Worm (Caenorhabditis elegans): ENCODE data around the gene Y54F10AM.11.
A peak's percentile ranks its signal among the peaks of the same experiment; 100 is the strongest.

The Y54F10AM.11 gene

ce11 chrIII:2551981-2552380 is 11.8 kb downstream of the Y54F10AM.11 start:
- TF ChIP-seq fkh-2 (tag; optimal IDR thresholded peaks at IDR 0.05), result no peak
- TF ChIP-seq snpc-4 (tag; optimal IDR thresholded peaks at IDR 0.05), result no peak
- no peak for TF ChIP-seq lsy-12 (tag; optimal IDR thresholded peaks at IDR 0.05)

- TF ChIP-seq nhr-25 (tag; optimal IDR thresholded peaks at IDR 0.05), result no peak
- no peak for TF ChIP-seq eor-1 (tag; optimal IDR thresholded peaks at IDR 0.05)
- TF ChIP-seq zag-1 (tag; optimal IDR thresholded peaks at IDR 0.05), result no peak
- TF ChIP-seq nhr-76 (tag; optimal IDR thresholded peaks at IDR 0.05), result no peak
- TF ChIP-seq ceh-82 (tag; optimal IDR thresholded peaks at IDR 0.05), result no peak
- no peak for TF ChIP-seq sea-2 (GFP tag; optimal IDR thresholded peaks at IDR 0.05)
Measured at ce11 chrIII:2549620-2550019, 14.2 kb downstream of the Y54F10AM.11 start, which contains the start of gene feh-1. TSS of gene feh-1 (plus strand) at chrIII:2549920.

DNA sequence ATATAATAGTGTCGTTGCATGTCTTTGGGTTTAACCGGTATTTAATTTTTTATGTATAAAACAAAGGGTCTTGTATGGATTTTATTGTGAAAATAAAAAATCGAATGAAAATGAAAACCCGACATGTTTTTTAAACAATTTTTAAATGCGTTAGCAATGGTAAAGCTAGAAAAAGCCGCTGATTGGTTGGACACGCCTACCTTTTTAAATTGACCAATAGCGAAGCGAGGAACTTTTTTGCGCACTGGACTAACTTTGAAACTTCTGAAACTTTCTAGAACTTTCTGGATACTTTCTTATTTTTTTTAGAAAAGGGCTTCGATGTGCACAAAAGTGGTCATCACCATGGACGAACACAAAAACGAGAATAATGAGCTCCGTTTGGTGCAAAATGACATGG is 17.5 kb downstream of the Y54F10AM.11 start:
- TF ChIP-seq nfya-1 (tag; optimal IDR thresholded peaks at IDR 0.05; ENCODE audit: insufficient read depth) (peak; percentile 77), zag-1 (tag; optimal IDR thresholded peaks at IDR 0.05) (no peak)

- TF ChIP-seq eor-1 (tag; optimal IDR thresholded peaks at IDR 0.05) (no peak), lin-39 (tag; optimal IDR thresholded peaks at IDR 0.05) (no peak), nhr-28 (tag; optimal IDR thresholded peaks at IDR 0.05) (no peak), ceh-9 (tag; optimal IDR thresholded peaks at IDR 0.05) (no peak), nhr-77 (tag; optimal IDR thresholded peaks at IDR 0.05) (no peak)
Measured at ce11 chrIII:2540520-2540919, 23.3 kb downstream of the Y54F10AM.11 start.

- TF ChIP-seq lin-15B (tag; optimal IDR thresholded peaks at IDR 0.05) (peak; percentile 17), ZK546.5 (tag; optimal IDR thresholded peaks at IDR 0.05) (no peak), mdl-1 (tag; optimal IDR thresholded peaks at IDR 0.05) (no peak), elt-3 (tag; optimal IDR thresholded peaks at IDR 0.05) (no peak), mml-1 (tag; optimal IDR thresholded peaks at IDR 0.05) (no peak), nhr-77 (tag; optimal IDR thresholded peaks at IDR 0.05) (no peak), eor-1 (tag; optimal IDR thresholded peaks at IDR 0.05) (no peak), nhr-67 (tag; optimal IDR thresholded peaks at IDR 0.05) (no peak), hmg-11 (tag; optimal IDR thresholded peaks at IDR 0.05) (peak; percentile 51), tbx-2 (tag; optimal IDR thresholded peaks at IDR 0.05) (no peak), nfya-1 (tag; optimal IDR thresholded peaks at IDR 0.05; ENCODE audit: insufficient read depth) (peak; percentile 59), snpc-4 (tag; optimal IDR thresholded peaks at IDR 0.05) (peak; percentile 31), lin-39 (tag; optimal IDR thresholded peaks at IDR 0.05) (peak; percentile 69), nhr-25 (tag; optimal IDR thresholded peaks at IDR 0.05) (no peak), skn-1 (tag; optimal IDR thresholded peaks at IDR 0.05) (no peak)
Measured at ce11 chrIII:2535122-2535521, 28.7 kb downstream of the Y54F10AM.11 start.

DNA sequence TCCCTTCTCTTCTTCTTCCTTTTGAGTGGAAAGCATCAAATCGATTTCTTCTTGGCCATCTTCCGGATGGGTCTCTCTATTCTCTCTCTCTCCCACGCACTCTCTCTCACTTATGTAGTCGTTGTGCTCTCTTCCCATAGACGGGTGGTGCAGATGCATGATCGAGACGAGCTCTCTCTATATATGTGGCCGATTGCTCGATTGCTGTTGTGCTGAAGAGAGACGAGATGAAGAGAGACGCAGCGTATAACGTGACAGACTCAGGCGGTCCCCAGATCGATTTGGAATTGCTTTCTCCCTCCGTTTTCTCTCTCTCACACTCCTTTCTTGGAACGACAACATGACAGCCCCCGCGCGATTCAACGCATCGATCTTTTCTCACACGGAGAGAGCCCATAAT is 31.1 kb downstream of the Y54F10AM.11 start:
- TF ChIP-seq lin-15B (tag; optimal IDR thresholded peaks at IDR 0.05), result peak; percentile 7
- TF ChIP-seq ceh-28 (tag; optimal IDR thresholded peaks at IDR 0.05), result peak; percentile 52
- TF ChIP-seq unc-62 (GFP tag; optimal IDR thresholded peaks at IDR 0.05), result no peak
- no peak for TF ChIP-seq pqm-1 (tag; optimal IDR thresholded peaks at IDR 0.05)
- TF ChIP-seq elt-2 (tag; optimal IDR thresholded peaks at IDR 0.05), result no peak
- no peak for TF ChIP-seq daf-12 (tag; optimal IDR thresholded peaks at IDR 0.05)
- peak; percentile 49 for TF ChIP-seq hmg-11 (tag; optimal IDR thresholded peaks at IDR 0.05)
- TF ChIP-seq fkh-10 (GFP tag; optimal IDR thresholded peaks at IDR 0.05), result no peak
- no peak for TF ChIP-seq nhr-237 (tag; optimal IDR thresholded peaks at IDR 0.05)
- TF ChIP-seq ceh-82 (tag; optimal IDR thresholded peaks at IDR 0.05), result no peak
- TF ChIP-seq ama-1 (optimal IDR thresholded peaks at IDR 0.05), result no peak
- no peak for TF ChIP-seq ZK546.5 (tag; optimal IDR thresholded peaks at IDR 0.05)
- no peak for TF ChIP-seq ztf-4 (tag; optimal IDR thresholded peaks at IDR 0.05)
- TF ChIP-seq nhr-23 (tag; optimal IDR thresholded peaks at IDR 0.05), result no peak
- TF ChIP-seq fos-1 (tag; optimal IDR thresholded peaks at IDR 0.05), result no peak
- TF ChIP-seq lin-39 (tag; optimal IDR thresholded peaks at IDR 0.05), result peak; percentile 15
- TF ChIP-seq jun-1 (tag; optimal IDR thresholded peaks at IDR 0.05), result no peak
- TF ChIP-seq tbx-2 (tag; optimal IDR thresholded peaks at IDR 0.05), result peak; percentile 43
- TF ChIP-seq nhr-67 (tag; optimal IDR thresholded peaks at IDR 0.05), result no peak
- no peak for TF ChIP-seq ztf-11 (tag; optimal IDR thresholded peaks at IDR 0.05)
- no peak for TF ChIP-seq lsy-12 (tag; optimal IDR thresholded peaks at IDR 0.05)
- no peak for TF ChIP-seq aly-2 (tag; optimal IDR thresholded peaks at IDR 0.05)
- no peak for TF ChIP-seq unc-39 (tag; optimal IDR thresholded peaks at IDR 0.05)
- TF ChIP-seq nhr-28 (tag; optimal IDR thresholded peaks at IDR 0.05), result no peak
- no peak for TF ChIP-seq elt-3 (tag; optimal IDR thresholded peaks at IDR 0.05)
- TF ChIP-seq snpc-4 (tag; optimal IDR thresholded peaks at IDR 0.05), result no peak
- TF ChIP-seq nhr-12 (tag; optimal IDR thresholded peaks at IDR 0.05), result no peak
- TF ChIP-seq nhr-76 (tag; optimal IDR thresholded peaks at IDR 0.05), result no peak
- TF ChIP-seq elt-1 (tag; optimal IDR thresholded peaks at IDR 0.05), result no peak
- TF ChIP-seq mdl-1 (tag; optimal IDR thresholded peaks at IDR 0.05), result no peak
- TF ChIP-seq egl-27 (tag; optimal IDR thresholded peaks at IDR 0.05), result no peak
- TF ChIP-seq ceh-9 (tag; optimal IDR thresholded peaks at IDR 0.05), result no peak
- TF ChIP-seq egl-5 (tag; optimal IDR thresholded peaks at IDR 0.05), result no peak
- no peak for TF ChIP-seq skn-1 (tag; optimal IDR thresholded peaks at IDR 0.05)
- peak; percentile 67 for TF ChIP-seq nfya-1 (tag; optimal IDR thresholded peaks at IDR 0.05; ENCODE audit: insufficient read depth)
